Worm (Caenorhabditis elegans): ENCODE data around the gene T06A10.106.
"Not testable (repeated sequence)": the region's sequence is repeated elsewhere in the genome, so short reads cannot be mapped to it uniquely, and the experiment has no call there.

T06A10.106 gene

DNA sequence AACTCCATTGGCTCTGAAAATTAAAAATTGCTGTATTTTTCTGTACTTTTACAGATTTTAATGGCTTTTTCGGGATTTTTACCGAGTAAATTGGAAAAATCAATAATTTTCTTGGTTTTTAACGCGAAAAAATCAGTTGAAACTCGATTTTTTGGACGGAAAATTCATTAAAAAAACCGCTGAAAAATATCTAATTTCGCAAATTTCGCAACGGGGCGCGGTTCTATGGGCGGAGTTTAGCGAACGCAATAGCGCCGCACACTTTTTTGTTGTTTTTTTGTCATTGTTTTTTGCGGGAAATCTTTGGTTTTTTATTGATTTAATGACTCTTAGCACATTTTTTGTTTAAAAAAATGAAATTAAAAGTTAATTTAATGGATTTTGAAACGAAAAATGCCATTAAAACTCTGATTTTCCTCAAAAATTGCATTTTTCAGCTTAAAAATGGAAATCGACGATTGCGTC lies 5.3 kb downstream of the T06A10.106 start, which contains the start of the genes mel-46 and lsy-13:
TSS of gene mel-46 (minus strand) at position 51 of the 465 bp plus-strand sequence.
TSS of gene lsy-13 (plus strand) at position 440 of the 465 bp plus-strand sequence.
- peak; percentile 68 for TF ChIP-seq med-1 (GFP tag; optimal IDR thresholded peaks at IDR 0.05; ENCODE audit: insufficient read depth)
- TF ChIP-seq ref-1 (GFP tag; conservative IDR thresholded peaks at IDR 0.05): no peak
- TF ChIP-seq klf-2 (GFP tag; conservative IDR thresholded peaks at IDR 0.05): no peak
- TF ChIP-seq ztf-23 (GFP tag; IDR thresholded peaks at IDR 0.05): peak; percentile 83
- peak; percentile 86 for TF ChIP-seq flt-1 (GFP tag; IDR thresholded peaks at IDR 0.05)
- TF ChIP-seq T22C8.4 (GFP tag; IDR thresholded peaks at IDR 0.05): peak; percentile 65
- TF ChIP-seq cog-1 (tag; optimal IDR thresholded peaks at IDR 0.05): peak; percentile 21
- TF ChIP-seq tab-1 (GFP tag; IDR thresholded peaks at IDR 0.05): peak; percentile 72; the same call in 1 of the 2 replicates
- TF ChIP-seq ztf-29 (GFP tag; IDR thresholded peaks at IDR 0.05): no peak

DNA sequence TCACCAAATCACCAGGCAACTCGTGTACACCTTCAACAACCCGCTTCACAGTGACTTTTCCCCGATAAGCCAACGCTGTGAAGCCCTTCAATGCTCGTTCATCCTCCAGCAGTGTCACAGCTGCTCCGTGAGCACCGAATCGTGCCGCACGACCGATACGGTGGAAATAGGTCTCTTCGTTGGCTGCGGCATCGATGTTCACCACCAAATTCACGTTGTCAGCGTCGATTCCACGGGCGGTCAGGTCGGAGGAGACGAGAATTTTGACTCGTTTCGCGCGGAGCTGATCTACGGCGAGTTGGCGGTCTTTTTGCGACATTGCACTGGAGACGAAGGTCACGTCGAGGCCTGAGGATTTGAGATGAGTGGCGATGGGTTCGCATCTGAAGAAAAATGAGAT lies 8.1 kb downstream of the T06A10.106 start:
- TF ChIP-seq ztf-23 (GFP tag; IDR thresholded peaks at IDR 0.05): no peak
- TF ChIP-seq med-1 (GFP tag; optimal IDR thresholded peaks at IDR 0.05; ENCODE audit: insufficient read depth): no peak
- no peak for TF ChIP-seq cog-1 (tag; optimal IDR thresholded peaks at IDR 0.05)
- no peak for TF ChIP-seq ztf-29 (GFP tag; IDR thresholded peaks at IDR 0.05)
- TF ChIP-seq ref-1 (GFP tag; conservative IDR thresholded peaks at IDR 0.05): no peak
- no peak for TF ChIP-seq T22C8.4 (GFP tag; IDR thresholded peaks at IDR 0.05)

DNA sequence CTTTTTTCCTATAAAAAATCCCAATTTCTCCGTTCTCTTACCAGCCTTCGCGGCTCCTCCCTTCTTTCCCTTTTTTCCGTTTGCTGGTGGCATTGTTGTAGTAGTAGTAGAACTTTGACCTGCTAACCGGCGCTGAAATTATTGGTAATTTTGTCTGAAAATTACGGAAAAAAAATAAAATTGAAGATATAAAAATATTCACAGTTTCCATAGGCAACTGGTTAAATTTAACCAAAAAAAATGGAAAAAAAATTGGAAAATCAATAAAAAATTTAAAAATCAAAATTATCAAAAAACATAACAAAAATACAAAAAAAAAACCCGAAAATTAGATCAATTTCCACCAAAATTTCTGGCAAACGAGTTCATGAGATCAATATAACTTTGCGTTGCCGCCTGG lies 14.0 kb downstream of the T06A10.106 start, which contains the start of gene map-2:
TSS of gene map-2 (minus strand) at position 101 of the 400 bp plus-strand sequence.
- TF ChIP-seq ztf-23 (GFP tag; IDR thresholded peaks at IDR 0.05) (no peak), T22C8.4 (GFP tag; IDR thresholded peaks at IDR 0.05) (no peak), ref-1 (GFP tag; conservative IDR thresholded peaks at IDR 0.05) (no peak), med-1 (GFP tag; optimal IDR thresholded peaks at IDR 0.05; ENCODE audit: insufficient read depth) (no peak), flt-1 (GFP tag; IDR thresholded peaks at IDR 0.05) (no peak), cog-1 (tag; optimal IDR thresholded peaks at IDR 0.05) (no peak), tab-1 (GFP tag; IDR thresholded peaks at IDR 0.05) (no peak), ztf-29 (GFP tag; IDR thresholded peaks at IDR 0.05) (no peak), klf-2 (GFP tag; conservative IDR thresholded peaks at IDR 0.05) (no peak)

DNA sequence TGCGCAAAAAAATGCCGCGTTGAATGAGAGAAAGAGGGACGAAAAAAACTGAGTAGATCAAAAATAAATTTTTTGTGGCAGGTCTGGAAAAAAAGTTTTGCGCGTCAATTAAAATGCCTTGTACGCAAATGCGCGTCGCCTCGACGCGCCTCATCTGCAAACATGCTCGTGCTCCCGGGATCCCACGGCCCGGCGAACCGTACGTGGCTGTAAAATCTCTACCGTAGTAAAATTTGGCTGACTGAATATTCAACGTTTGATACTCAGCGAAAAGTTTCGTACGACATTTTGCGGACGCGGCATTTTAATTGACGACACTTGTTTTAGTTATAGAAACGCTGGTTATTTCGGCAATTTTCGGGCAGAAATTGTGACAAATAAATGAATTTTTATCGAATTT lies 23.4 kb downstream of the T06A10.106 start:
- TF ChIP-seq ztf-23 (GFP tag; IDR thresholded peaks at IDR 0.05): 0 out of 2 replicates have a peak, but pooled peaks have one; percentile 28
- TF ChIP-seq flt-1 (GFP tag; IDR thresholded peaks at IDR 0.05): peak; percentile 71

DNA sequence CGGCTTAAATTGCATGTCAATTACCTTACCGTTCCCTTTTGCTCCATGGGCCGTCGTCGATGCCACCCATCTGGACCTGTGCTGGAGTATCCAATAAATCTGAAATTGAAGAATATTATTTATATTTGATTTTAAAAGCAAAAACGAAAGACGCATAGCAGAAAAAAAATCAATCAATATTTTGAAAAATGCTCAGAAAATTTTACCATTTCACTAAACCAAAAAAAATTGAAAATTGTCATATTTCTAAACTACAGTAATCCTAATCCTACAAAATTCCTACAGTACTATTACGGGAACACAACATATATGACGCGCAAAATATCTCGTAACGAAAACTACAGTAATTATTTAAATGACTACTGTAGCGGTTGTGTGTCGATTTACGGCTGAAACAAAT lies 25.9 kb downstream of the T06A10.106 start, which contains the start of gene Y116A8A.150:
TSS of gene Y116A8A.150 (minus strand) at position 101 of the 400 bp plus-strand sequence.
- TF ChIP-seq cog-1 (tag; optimal IDR thresholded peaks at IDR 0.05); T22C8.4 (GFP tag; IDR thresholded peaks at IDR 0.05); klf-2 (GFP tag; conservative IDR thresholded peaks at IDR 0.05): not testable (repeated sequence)

DNA sequence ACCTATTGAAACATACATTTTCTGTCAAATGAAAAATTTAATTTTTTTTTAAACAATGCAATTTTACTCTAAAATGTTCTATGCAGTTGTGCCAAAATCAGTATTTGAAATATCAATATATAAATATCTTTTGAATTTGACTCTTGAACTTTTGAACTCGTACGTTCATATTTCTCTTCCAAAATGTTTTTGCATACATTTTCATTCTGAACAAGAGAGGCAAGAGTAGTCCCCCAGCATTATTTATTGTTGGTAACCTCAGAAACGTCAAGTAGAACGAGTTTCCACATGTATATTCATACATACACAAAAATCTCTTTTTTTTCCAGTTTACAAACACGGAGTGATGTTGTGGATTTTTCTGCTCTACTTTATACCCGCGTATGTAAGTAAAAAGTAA lies 37.4 kb downstream of the T06A10.106 start, which contains the start of gene clec-194:
TSS of gene clec-194 (plus strand) at position 301 of the 400 bp plus-strand sequence.
- no peak for TF ChIP-seq ref-1 (GFP tag; conservative IDR thresholded peaks at IDR 0.05)
- no peak for TF ChIP-seq ztf-23 (GFP tag; IDR thresholded peaks at IDR 0.05)
- TF ChIP-seq T22C8.4 (GFP tag; IDR thresholded peaks at IDR 0.05): no peak
- no peak for TF ChIP-seq ztf-29 (GFP tag; IDR thresholded peaks at IDR 0.05)
- no peak for TF ChIP-seq cog-1 (tag; optimal IDR thresholded peaks at IDR 0.05)
- no peak for TF ChIP-seq tab-1 (GFP tag; IDR thresholded peaks at IDR 0.05)
- no peak for TF ChIP-seq med-1 (GFP tag; optimal IDR thresholded peaks at IDR 0.05; ENCODE audit: insufficient read depth)
- TF ChIP-seq flt-1 (GFP tag; IDR thresholded peaks at IDR 0.05): no peak
- no peak for TF ChIP-seq klf-2 (GFP tag; conservative IDR thresholded peaks at IDR 0.05)

DNA sequence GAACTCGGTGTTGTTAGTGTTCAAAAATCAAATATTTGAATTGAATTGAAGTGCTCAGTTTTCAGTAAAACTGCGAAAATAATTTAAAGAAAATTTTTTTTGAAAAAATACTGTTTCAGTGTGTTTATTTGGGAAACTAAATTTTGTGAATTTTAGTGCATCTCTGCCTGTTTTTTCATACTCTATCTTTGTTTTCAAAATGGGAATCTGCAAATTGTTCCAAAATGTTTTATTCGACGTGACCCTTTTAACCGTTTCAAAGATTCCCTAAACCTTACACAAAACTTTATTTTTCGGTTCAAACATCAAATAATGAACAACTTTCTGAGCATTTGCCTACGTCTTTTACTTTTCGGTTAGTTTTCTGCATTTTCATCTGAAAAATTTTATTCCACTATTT lies 38.9 kb downstream of the T06A10.106 start, which contains the start of gene Y116A8A.7:
TSS of gene Y116A8A.7 (plus strand) at position 301 of the 400 bp plus-strand sequence.
- TF ChIP-seq med-1 (GFP tag; optimal IDR thresholded peaks at IDR 0.05; ENCODE audit: insufficient read depth) (no peak), cog-1 (tag; optimal IDR thresholded peaks at IDR 0.05) (no peak)

DNA sequence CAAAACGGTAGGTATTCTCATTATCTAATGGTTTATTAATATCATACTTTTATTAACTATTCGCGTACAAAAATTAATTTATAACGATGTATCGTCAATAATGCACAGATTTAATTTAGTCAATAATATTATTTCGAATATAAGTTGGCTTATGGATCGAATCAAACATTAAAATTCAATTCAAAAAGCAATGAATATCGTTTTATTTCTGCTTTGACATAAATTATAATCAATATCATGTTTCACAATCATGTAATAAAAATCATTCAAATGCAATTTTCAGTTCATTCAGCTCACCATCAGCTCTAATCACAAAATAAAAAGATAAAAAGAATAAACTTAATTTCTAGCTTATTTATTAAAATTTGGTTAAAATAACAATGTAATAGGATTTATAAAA lies 40.1 kb downstream of the T06A10.106 start, which contains the start of gene Y116A8A.6:
TSS of gene Y116A8A.6 (minus strand) at position 101 of the 400 bp plus-strand sequence.
- TF ChIP-seq med-1 (GFP tag; optimal IDR thresholded peaks at IDR 0.05; ENCODE audit: insufficient read depth): no peak
- TF ChIP-seq klf-2 (GFP tag; conservative IDR thresholded peaks at IDR 0.05): no peak
- no peak for TF ChIP-seq ztf-29 (GFP tag; IDR thresholded peaks at IDR 0.05)
- TF ChIP-seq ztf-23 (GFP tag; IDR thresholded peaks at IDR 0.05): no peak
- TF ChIP-seq cog-1 (tag; optimal IDR thresholded peaks at IDR 0.05): no peak
- no peak for TF ChIP-seq T22C8.4 (GFP tag; IDR thresholded peaks at IDR 0.05)
- no peak for TF ChIP-seq flt-1 (GFP tag; IDR thresholded peaks at IDR 0.05)
- TF ChIP-seq tab-1 (GFP tag; IDR thresholded peaks at IDR 0.05): no peak
- no peak for TF ChIP-seq ref-1 (GFP tag; conservative IDR thresholded peaks at IDR 0.05)

DNA sequence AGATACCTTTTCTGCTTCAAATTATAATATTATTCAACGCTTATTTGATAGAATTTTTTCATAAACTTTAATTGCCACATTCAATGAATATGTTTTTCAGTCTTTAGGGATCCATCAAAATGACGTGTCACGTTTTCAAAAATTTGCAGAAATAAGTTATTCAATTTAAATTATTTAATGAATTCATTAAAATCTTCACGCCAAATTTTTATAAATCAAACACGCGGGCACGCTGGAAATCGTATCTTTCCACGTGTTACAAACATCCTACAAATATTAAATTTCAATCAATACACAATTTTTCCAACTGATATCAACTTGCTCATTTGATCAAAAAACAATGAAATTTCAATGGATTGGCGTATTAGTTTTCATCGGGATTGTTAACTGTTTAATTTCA lies 46.3 kb downstream of the T06A10.106 start, which contains the start of gene Y116A8A.4:
TSS of gene Y116A8A.4 (plus strand) at position 301 of the 400 bp plus-strand sequence.
- TF ChIP-seq cog-1 (tag; optimal IDR thresholded peaks at IDR 0.05): no peak
- TF ChIP-seq ztf-29 (GFP tag; IDR thresholded peaks at IDR 0.05): no peak
- TF ChIP-seq klf-2 (GFP tag; conservative IDR thresholded peaks at IDR 0.05): no peak

Measured in whole organism, midembryonic.